Worm (Caenorhabditis elegans): ENCODE data around the gene F19C7.3.

ce11 chrIV:4551562-4551961, 45.4 kb upstream of the F19C7.3 start:
- no peak for TF ChIP-seq mep-1 (tag; optimal IDR thresholded peaks at IDR 0.05)
- TF ChIP-seq nhr-237 (tag; optimal IDR thresholded peaks at IDR 0.05): no peak
- no peak for TF ChIP-seq lsy-2 (tag; optimal IDR thresholded peaks at IDR 0.05)

Measured in whole organism, mixed stage, embryonic.